Worm (Caenorhabditis elegans): ENCODE results near the gene fbxb-34.

fbxb-34 gene

DNA sequence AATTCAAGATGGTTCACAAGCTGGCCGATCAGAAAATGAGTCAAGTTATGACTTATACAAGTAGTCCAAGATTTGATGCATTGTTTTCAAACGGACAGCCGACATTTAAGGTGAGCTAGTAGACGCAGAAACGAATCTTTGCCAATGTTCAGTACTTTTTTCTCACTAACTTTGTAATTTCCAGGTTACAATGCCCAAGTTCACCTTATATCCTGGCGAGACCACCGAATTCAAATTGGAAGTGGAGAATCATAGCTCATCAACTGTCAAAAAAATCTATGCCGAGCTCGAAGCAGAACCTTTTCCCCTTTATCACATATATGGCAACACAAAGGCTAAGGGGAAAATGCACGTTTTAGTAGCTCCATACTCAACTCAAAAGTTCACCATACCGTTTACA lies 40.3 kb downstream of the fbxb-34 start:
- no peak for TF ChIP-seq pat-9 (tag; optimal IDR thresholded peaks at IDR 0.05)
- no peak for TF ChIP-seq ceh-19 (GFP tag; optimal IDR thresholded peaks at IDR 0.05)
- TF ChIP-seq ceh-9 (tag; optimal IDR thresholded peaks at IDR 0.05) = no peak
- TF ChIP-seq ceh-45 (GFP tag; IDR thresholded peaks at IDR 0.05) = no peak

DNA sequence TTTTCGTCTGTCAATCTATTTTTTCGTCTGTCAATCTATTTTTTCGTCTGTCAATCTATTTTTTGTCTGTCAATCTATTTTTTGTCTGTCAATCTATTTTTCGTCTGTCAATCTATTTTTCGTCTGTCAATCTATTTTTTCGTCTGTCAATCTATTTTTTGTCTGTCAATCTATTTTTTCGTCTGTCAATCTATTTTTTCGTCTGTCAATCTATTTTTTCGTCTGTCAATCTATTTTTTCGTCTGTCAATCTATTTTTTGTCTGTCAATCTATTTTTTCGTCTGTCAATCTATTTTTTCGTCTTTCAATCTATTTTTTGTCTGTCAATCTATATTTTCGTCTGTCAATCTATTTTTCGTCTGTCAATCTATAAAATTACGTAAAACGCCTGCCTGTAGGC lies 41.8 kb downstream of the fbxb-34 start:
- 0 out of 2 replicates have a peak, but pooled peaks have one; percentile 50 for TF ChIP-seq ceh-45 (GFP tag; IDR thresholded peaks at IDR 0.05)

ce11 chrII:633984-634383 lies 46.4 kb downstream of the fbxb-34 start, which contains the start of gene T04B8.1:
TSS of gene T04B8.1 (plus strand) at chrII:634284.
- TF ChIP-seq ceh-34 (tag; optimal IDR thresholded peaks at IDR 0.05) (no peak), unc-86 (tag; optimal IDR thresholded peaks at IDR 0.05) (no peak), ceh-48 (tag; optimal IDR thresholded peaks at IDR 0.05) (no peak), ztf-16 (tag; optimal IDR thresholded peaks at IDR 0.05) (no peak), ceh-30 (tag; optimal IDR thresholded peaks at IDR 0.05) (no peak), nfya-1 (tag; optimal IDR thresholded peaks at IDR 0.05) (no peak), tbx-2 (tag; optimal IDR thresholded peaks at IDR 0.05) (no peak), unc-55 (GFP tag; optimal IDR thresholded peaks at IDR 0.05) (no peak), Y22D7AL.16 (tag; optimal IDR thresholded peaks at IDR 0.05) (no peak), pha-2 (tag; optimal IDR thresholded peaks at IDR 0.05) (no peak), pha-4 (tag; optimal IDR thresholded peaks at IDR 0.05) (no peak), elt-4 (tag; optimal IDR thresholded peaks at IDR 0.05) (no peak), ttx-3 (tag; optimal IDR thresholded peaks at IDR 0.05) (no peak), ceh-9 (tag; optimal IDR thresholded peaks at IDR 0.05) (no peak), hlh-30 (tag; optimal IDR thresholded peaks at IDR 0.05; ENCODE audit: insufficient read depth) (no peak), npax-4 (tag; optimal IDR thresholded peaks at IDR 0.05) (no peak), hlh-15 (tag; optimal IDR thresholded peaks at IDR 0.05) (no peak), fkh-6 (tag; optimal IDR thresholded peaks at IDR 0.05) (no peak)
